Worm (Caenorhabditis elegans) whole organism, L2 larva: ENCODE results near the gene F43E2.6.

Source experiments
- blmp-1 ChIP-seq: sonication (generic microtip); optimal IDR thresholded peaks from 2 replicates; lab custom pipeline; 2017; ENCODE audit warnings: missing genetic modification characterization, mild to moderate bottlenecking, missing compliant biosample characterization, antibody characterized with exemption, moderate library complexity; ENCODE audit not compliant: insufficient read depth
- dmd-4 ChIP-seq: sonication (generic microtip); optimal IDR thresholded peaks from 2 replicates; lab custom pipeline; 2017; ENCODE audit warnings: missing biosample characterization, missing genetic modification characterization
- egl-27 ChIP-seq: sonication (generic microtip); optimal IDR thresholded peaks from 3 replicates; lab custom pipeline; 2017; ENCODE audit warnings: missing biosample characterization, missing genetic modification reagents, missing genetic modification characterization
- elt-3 ChIP-seq: sonication (generic microtip); optimal IDR thresholded peaks from 2 replicates; lab custom pipeline; 2017; ENCODE audit warnings: missing biosample characterization, missing genetic modification characterization
- nhr-10 ChIP-seq: sonication (generic microtip); optimal IDR thresholded peaks from 2 replicates; lab custom pipeline; 2017; ENCODE audit warnings: missing biosample characterization, missing genetic modification characterization
- nhr-11 ChIP-seq: fragments of 150-350 bp; optimal IDR thresholded peaks from 2 replicates; lab custom pipeline; 2014; ENCODE audit warnings: missing biosample characterization, missing genetic modification characterization
- nhr-6 ChIP-seq: fragments of 150-350 bp; optimal IDR thresholded peaks from 2 replicates; lab custom pipeline; 2014; ENCODE audit warnings: missing biosample characterization, missing genetic modification characterization
- skn-1 ChIP-seq: sonication (generic microtip); optimal IDR thresholded peaks from 2 replicates; lab custom pipeline; 2017; ENCODE audit warnings: missing biosample characterization, missing genetic modification characterization
- snpc-4 ChIP-seq: fragments of 150-350 bp; optimal IDR thresholded peaks from 2 replicates; lab custom pipeline; 2014; ENCODE audit warnings: missing biosample characterization, missing genetic modification characterization
- unc-62 ChIP-seq: fragments of 150-350 bp; optimal IDR thresholded peaks from 2 replicates; lab custom pipeline; 2014; ENCODE audit warnings: missing biosample characterization, missing genetic modification reagents, missing genetic modification characterization
- ztf-11 ChIP-seq: sonication (generic microtip); optimal IDR thresholded peaks from 2 replicates; lab custom pipeline; 2017; ENCODE audit warnings: missing biosample characterization, missing genetic modification characterization

ce11 chrII:7411930-7412329 lies 43.3 kb upstream of the F43E2.6 start, which contains the start of gene K02A2.5:
- TF ChIP-seq skn-1 (no peak), ztf-11 (tag; lab: Kevin White, UChicago) (no peak), dmd-4 (tag; lab: Kevin White, UChicago) (no peak), nhr-10 (no peak), nhr-11 (tag; lab: Kevin White, UChicago) (no peak), blmp-1 (tag; lab: Kevin White, UChicago) (no peak), snpc-4 (tag; lab: Kevin White, UChicago) (no peak), unc-62 (no peak), nhr-6 (no peak), egl-27 (tag; lab: Kevin White, UChicago) (no peak), elt-3 (tag; lab: Kevin White, UChicago) (no peak)
